Fruit fly (Drosophila melanogaster) whole organism, embryonic: ENCODE measurements around the gene anox.

Experiments
- Awh ChIP-seq: fragments of 200-800 bp; sonication (Bioruptor generic); IDR thresholded peaks from 2 replicates; pipeline ENCODE4, ENCODE4 v1.3.6; 2022; ENCODE audit warnings: missing biosample characterization, missing genetic modification characterization
- Bgb ChIP-seq: fragments of 200-800 bp; sonication (Bioruptor generic); IDR thresholded peaks from 2 replicates; pipeline ENCODE4 v1.3.6; 2022; ENCODE audit warnings: missing biosample characterization, missing genetic modification characterization; ENCODE audit not compliant: partially characterized antibody
- CG1024 ChIP-seq: fragments of 200-800 bp; sonication (Bioruptor generic); IDR thresholded peaks from 2 replicates; pipeline ENCODE4 v1.3.6; 2022; ENCODE audit warnings: missing biosample characterization, missing genetic modification characterization
- CG12071 ChIP-seq: fragments of 200-800 bp; sonication (Bioruptor generic); optimal IDR thresholded peaks from 3 replicates; lab custom pipeline; 2018; ENCODE audit warnings: missing biosample characterization, mild to moderate bottlenecking, missing genetic modification characterization
- CG12659 ChIP-seq: fragments of 200-800 bp; sonication (Bioruptor generic); optimal IDR thresholded peaks from 3 replicates; lab custom pipeline; 2017; ENCODE audit warnings: mild to moderate bottlenecking, missing biosample characterization, missing genetic modification reagents, missing genetic modification characterization
- CG12744 ChIP-seq: fragments of 200-800 bp; sonication (Bioruptor generic); optimal IDR thresholded peaks from 2 replicates; lab custom pipeline; 2016; ENCODE audit warnings: missing biosample characterization, missing genetic modification characterization
- CG13123 ChIP-seq: fragments of 200-800 bp; sonication (Bioruptor generic); optimal IDR thresholded peaks from 2 replicates; lab custom pipeline; 2016; ENCODE audit warnings: missing biosample characterization, missing genetic modification characterization
- CG13287 ChIP-seq: fragments of 200-800 bp; sonication (Bioruptor generic); IDR thresholded peaks from 2 replicates; pipeline ENCODE4 v1.3.6; 2022; ENCODE audit warnings: missing biosample characterization, missing genetic modification characterization; ENCODE audit not compliant: partially characterized antibody
- CG13296 ChIP-seq: fragments of 200-800 bp; sonication (Bioruptor generic); optimal IDR thresholded peaks from 3 replicates; lab custom pipeline; 2018; ENCODE audit warnings: missing biosample characterization, mild to moderate bottlenecking, missing genetic modification characterization
- CG13894 ChIP-seq: fragments of 200-800 bp; sonication (Bioruptor generic); optimal IDR thresholded peaks from 3 replicates; lab custom pipeline; 2018; ENCODE audit warnings: missing biosample characterization, mild to moderate bottlenecking, missing genetic modification characterization, moderate library complexity
- CG14965 ChIP-seq: fragments of 200-800 bp; sonication (Bioruptor generic); optimal IDR thresholded peaks from 2 replicates; lab custom pipeline; 2016; ENCODE audit warnings: missing biosample characterization, missing genetic modification characterization, borderline replicate concordance
- CG32532 ChIP-seq: fragments of 200-800 bp; sonication (Bioruptor generic); IDR thresholded peaks from 2 replicates; pipeline ENCODE4 v1.3.6; 2022; ENCODE audit warnings: missing biosample characterization, missing genetic modification characterization
- CG3281 ChIP-seq: fragments of 200-800 bp; sonication (Bioruptor generic); optimal IDR thresholded peaks from 3 replicates; lab custom pipeline; 2017; ENCODE audit warnings: missing biosample characterization, mild to moderate bottlenecking, missing genetic modification characterization
- CG3847 ChIP-seq: fragments of 200-800 bp; sonication (Bioruptor generic); IDR thresholded peaks from 2 replicates; pipeline ENCODE4 v1.3.6; 2022; ENCODE audit warnings: missing biosample characterization, missing genetic modification characterization
- CG4404 ChIP-seq: fragments of 200-800 bp; sonication (Bioruptor generic); IDR thresholded peaks from 2 replicates; pipeline ENCODE4 v1.3.6; 2022; ENCODE audit warnings: missing biosample characterization, missing genetic modification characterization
- CG4617 ChIP-seq: fragments of 200-800 bp; sonication (Bioruptor generic); optimal IDR thresholded peaks from 3 replicates; lab custom pipeline; 2016; ENCODE audit warnings: missing biosample characterization, missing genetic modification characterization, borderline replicate concordance
- CG5180 ChIP-seq: fragments of 200-800 bp; sonication (Bioruptor generic); optimal IDR thresholded peaks from 3 replicates; lab custom pipeline; 2017; ENCODE audit warnings: missing biosample characterization, missing genetic modification characterization, mild to moderate bottlenecking, moderate library complexity, missing genetic modification reagents
- CG8281 ChIP-seq: fragments of 200-800 bp; sonication (Bioruptor generic); optimal IDR thresholded peaks from 2 replicates; lab custom pipeline; 2018; ENCODE audit warnings: missing biosample characterization, mild to moderate bottlenecking, missing genetic modification characterization, moderate library complexity
- CG9876 ChIP-seq: fragments of 200-800 bp; sonication (Bioruptor generic); optimal IDR thresholded peaks from 2 replicates; lab custom pipeline; 2016; ENCODE audit warnings: missing biosample characterization, missing genetic modification characterization
- CoRest ChIP-seq: fragments of 200-800 bp; sonication (Bioruptor generic); optimal IDR thresholded peaks from 3 replicates; lab custom pipeline; 2018; ENCODE audit warnings: missing biosample characterization, mild to moderate bottlenecking, missing genetic modification characterization, moderate library complexity
- Dek ChIP-seq: fragments of 200-800 bp; sonication (Bioruptor generic); optimal IDR thresholded peaks from 3 replicates; lab custom pipeline; 2019; ENCODE audit warnings: missing biosample characterization, mild to moderate bottlenecking, missing genetic modification characterization, moderate library complexity
- Fer1 ChIP-seq: fragments of 200-800 bp; sonication (Bioruptor generic); optimal IDR thresholded peaks from 2 replicates; lab custom pipeline; 2017; ENCODE audit warnings: missing biosample characterization, mild to moderate bottlenecking, missing genetic modification characterization
- Hmr ChIP-seq: fragments of 200-800 bp; sonication (Bioruptor generic); optimal IDR thresholded peaks from 3 replicates; lab custom pipeline; 2017; ENCODE audit warnings: mild to moderate bottlenecking, missing biosample characterization, missing genetic modification reagents, missing genetic modification characterization
- Max ChIP-seq: fragments of 200-800 bp; sonication (Bioruptor generic); optimal IDR thresholded peaks from 2 replicates; lab custom pipeline; 2016; ENCODE audit warnings: missing biosample characterization, mild to moderate bottlenecking, missing genetic modification characterization
- Rx ChIP-seq: fragments of 200-800 bp; sonication (Bioruptor generic); IDR thresholded peaks from 2 replicates; pipeline ENCODE4 v1.3.6; 2022; ENCODE audit warnings: missing biosample characterization, missing genetic modification characterization
- Sox102F ChIP-seq: fragments of 200-800 bp; sonication (Bioruptor generic); optimal IDR thresholded peaks from 2 replicates; lab custom pipeline; 2018; ENCODE audit warnings: missing biosample characterization, mild to moderate bottlenecking, missing genetic modification characterization, moderate library complexity
- Stat92E ChIP-seq, 3 experiments: fragments of >200 bp in 2 of 3; fragments of 200-800 bp in 1 of 3; sonication (Bioruptor generic) in 1 of 3; optimal IDR thresholded peaks; 2 replicates each; lab custom pipeline; 2017 to 2019; ENCODE audit warnings: missing biosample characterization in 3 of 3, missing genetic modification characterization in 3 of 3, mild to moderate bottlenecking in 1 of 3, moderate library complexity in 1 of 3
- al ChIP-seq: fragments of 200-800 bp; sonication (Bioruptor generic); IDR thresholded peaks from 2 replicates; pipeline ENCODE4 v1.3.6; 2022; ENCODE audit warnings: missing biosample characterization, missing genetic modification characterization
- aop ChIP-seq: fragments of 200-800 bp; sonication (Bioruptor generic); IDR thresholded peaks from 2 replicates; pipeline ENCODE4 v1.3.6; 2022; ENCODE audit warnings: missing biosample characterization, missing genetic modification characterization
- crp ChIP-seq, 2 experiments: fragments of 200-800 bp; sonication (Bioruptor generic); optimal IDR thresholded peaks; 2 replicates in 1 of 2; 3 replicates in 1 of 2; lab custom pipeline; 2017; ENCODE audit warnings: missing biosample characterization in 2 of 2, missing genetic modification characterization in 2 of 2, mild to moderate bottlenecking in 1 of 2, moderate library complexity in 1 of 2
- dan ChIP-seq: fragments of 200-800 bp; sonication (Bioruptor generic); IDR thresholded peaks from 2 replicates; pipeline ENCODE4 v1.3.6; 2022; ENCODE audit warnings: missing biosample characterization, missing genetic modification characterization
- danr ChIP-seq: fragments of 200-800 bp; sonication (Bioruptor generic); IDR thresholded peaks from 2 replicates; pipeline ENCODE4 v1.3.6; 2022; ENCODE audit warnings: missing biosample characterization, missing genetic modification characterization
- ems ChIP-seq: fragments of 200-800 bp; sonication (Bioruptor generic); optimal IDR thresholded peaks from 3 replicates; lab custom pipeline; 2016; ENCODE audit warnings: missing biosample characterization, missing genetic modification characterization
- en ChIP-seq: fragments of 200-800 bp; sonication (Bioruptor generic); optimal IDR thresholded peaks from 2 replicates; lab custom pipeline; 2016; ENCODE audit warnings: missing biosample characterization, missing genetic modification characterization
- gsb ChIP-seq: fragments of 200-800 bp; sonication (Bioruptor generic); IDR thresholded peaks from 2 replicates; pipeline ENCODE4 v1.3.6; 2022; ENCODE audit warnings: missing biosample characterization, missing genetic modification characterization
- gt ChIP-seq: fragments of 200-800 bp; sonication (Bioruptor generic); IDR thresholded peaks from 2 replicates; pipeline ENCODE4 v1.3.6; 2022; ENCODE audit warnings: missing biosample characterization, missing genetic modification characterization
- lilli ChIP-seq: fragments of 200-800 bp; sonication (Bioruptor generic); optimal IDR thresholded peaks from 3 replicates; lab custom pipeline; 2016; ENCODE audit warnings: missing biosample characterization, missing genetic modification characterization
- p53 ChIP-seq: fragments of 200-800 bp; sonication (Bioruptor generic); optimal IDR thresholded peaks from 2 replicates; lab custom pipeline; 2016; ENCODE audit warnings: missing biosample characterization, missing genetic modification characterization
- pnt ChIP-seq: fragments of 200-800 bp; sonication (Bioruptor generic); optimal IDR thresholded peaks from 3 replicates; lab custom pipeline; 2016; ENCODE audit warnings: missing biosample characterization, missing genetic modification characterization
- pros ChIP-seq: fragments of 200-800 bp; sonication (Bioruptor generic); optimal IDR thresholded peaks from 3 replicates; lab custom pipeline; 2019; ENCODE audit warnings: missing biosample characterization, mild to moderate bottlenecking, missing genetic modification characterization, moderate library complexity
- row ChIP-seq: fragments of 200-800 bp; sonication (Bioruptor generic); IDR thresholded peaks from 3 replicates; pipeline ENCODE4 v1.3.6; 2022; ENCODE audit warnings: missing biosample characterization, missing genetic modification characterization
- sens ChIP-seq: fragments of 200-800 bp; sonication (Bioruptor generic); peaks from one replicate; lab custom pipeline; 2016; ENCODE audit warnings: missing biosample characterization, missing genetic modification characterization
- tio ChIP-seq: fragments of 200-800 bp; sonication (Bioruptor generic); optimal IDR thresholded peaks from 2 replicates; lab custom pipeline; 2017; ENCODE audit warnings: missing biosample characterization, missing genetic modification characterization, inconsistent platforms
- trh ChIP-seq: fragments of 200-800 bp; sonication (Bioruptor generic); optimal IDR thresholded peaks from 2 replicates; lab custom pipeline; 2016; ENCODE audit warnings: missing biosample characterization, missing genetic modification characterization
- ttk ChIP-seq: fragments of 200-800 bp; sonication (Bioruptor generic); IDR thresholded peaks from 2 replicates; pipeline ENCODE4 v2.1.2; 2022; ENCODE audit warnings: missing biosample characterization, missing genetic modification characterization
- vnd ChIP-seq: fragments of 200-800 bp; sonication (Bioruptor generic); IDR thresholded peaks from 3 replicates; pipeline ENCODE4 v1.3.6; 2022; ENCODE audit warnings: missing biosample characterization, missing genetic modification characterization; ENCODE audit not compliant: partially characterized antibody
- zf30C ChIP-seq: fragments of 200-800 bp; sonication (Bioruptor generic); optimal IDR thresholded peaks from 3 replicates; lab custom pipeline; 2018; ENCODE audit warnings: missing biosample characterization, mild to moderate bottlenecking, missing genetic modification characterization
- zfh1 ChIP-seq: fragments of 200-800 bp; sonication (Bioruptor generic); IDR thresholded peaks from 3 replicates; pipeline ENCODE4 v1.3.6; 2022; ENCODE audit warnings: missing biosample characterization, missing genetic modification characterization
- zfh2 ChIP-seq: fragments of 200-800 bp; sonication (Bioruptor generic); optimal IDR thresholded peaks from 2 replicates; lab custom pipeline; 2016; ENCODE audit warnings: missing biosample characterization, missing genetic modification characterization

Gene anox

DNA sequence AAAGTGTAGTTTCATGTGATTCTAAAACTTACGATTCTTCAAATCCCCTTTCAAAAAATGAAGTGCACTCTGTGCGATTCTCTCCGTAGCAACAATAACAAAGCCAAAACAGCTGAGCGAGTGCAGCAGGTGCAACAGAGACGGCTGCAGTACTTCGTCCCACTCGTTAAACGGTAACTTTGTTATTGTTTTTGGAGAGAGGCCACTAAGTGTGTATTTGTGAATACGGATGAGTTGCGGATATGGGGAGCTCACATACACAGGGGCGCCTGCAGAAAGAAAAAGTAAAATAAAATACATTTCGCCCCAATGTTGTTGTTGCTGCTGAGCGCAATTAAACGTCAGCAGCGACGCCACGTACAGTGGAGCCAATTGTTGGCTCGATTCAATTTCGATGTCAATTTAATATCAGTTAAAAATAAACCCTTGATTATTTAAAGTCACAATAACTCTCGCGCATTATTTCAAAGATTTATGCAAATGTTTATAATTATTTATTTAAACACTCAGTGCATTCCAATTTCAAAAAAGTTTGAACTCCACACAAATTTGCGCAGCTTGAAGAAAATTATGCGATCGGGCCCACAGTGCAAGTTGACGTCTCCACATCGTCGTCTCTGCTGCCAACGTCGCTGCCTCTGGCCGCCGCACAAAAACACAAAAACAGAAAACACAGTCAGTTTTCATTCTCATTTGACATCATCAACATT, 48.4 kb upstream of the anox start (continued):
- TF ChIP-seq CG12071 (GFP tag; lab: Kevin White, UChicago), result peak; percentile 96
- peak; percentile 94 for TF ChIP-seq ttk
- TF ChIP-seq ems (GFP tag; lab: Kevin White, UChicago), result peak; percentile 97
- peak; percentile 97 for TF ChIP-seq zfh2 (GFP tag; lab: Kevin White, UChicago)
- peak; percentile 99 for TF ChIP-seq sens (GFP tag; lab: Kevin White, UChicago)
- TF ChIP-seq CG13296 (GFP tag; lab: Kevin White, UChicago), result peak; percentile 99
- TF ChIP-seq al (GFP tag; lab: Robert Waterston, UW), result peak; percentile 96
- peak; percentile 80 for TF ChIP-seq CG1024
- TF ChIP-seq CG12744 (GFP tag; lab: Kevin White, UChicago), result peak; percentile 96
- peak; percentile 36 for TF ChIP-seq zf30C (GFP tag; lab: Kevin White, UChicago)
- TF ChIP-seq CG3281 (GFP tag; lab: Kevin White, UChicago), result peak; percentile 99
- TF ChIP-seq p53 (GFP tag; lab: Kevin White, UChicago), result peak; percentile 74
- TF ChIP-seq pros (GFP tag; lab: Kevin White, UChicago), result peak; percentile 83
- TF ChIP-seq en (GFP tag; lab: Kevin White, UChicago), result peak; percentile 92
- peak; percentile 82 for TF ChIP-seq aop (GFP tag; lab: Robert Waterston, UW)
- peak; percentile 98 for TF ChIP-seq lilli
- TF ChIP-seq CG14965 (GFP tag; lab: Kevin White, UChicago), result peak; percentile 59
- TF ChIP-seq CG12659 (GFP tag; lab: Kevin White, UChicago), result peak; percentile 99
- peak; percentile 98 for TF ChIP-seq Fer1 (GFP tag; lab: Kevin White, UChicago)
- peak in 1 of 2 experiments; percentile 56 for TF ChIP-seq crp (GFP tag; optimal IDR thresholded peaks at IDR 0.05; lab: Kevin White, UChicago)
- no peak for TF ChIP-seq Bgb (GFP tag; lab: Robert Waterston, UW)
- TF ChIP-seq danr (GFP tag; lab: Robert Waterston, UW), result peak; percentile 96
- peak; percentile 97 for TF ChIP-seq Max (GFP tag; lab: Kevin White, UChicago)
- peak; percentile 97 for TF ChIP-seq Dek (tag; lab: Kevin White, UChicago)
- peak; percentile 97 for TF ChIP-seq CG13894
- TF ChIP-seq CG32532 (GFP tag; lab: Robert Waterston, UW), result peak; percentile 96
- TF ChIP-seq CoRest, result peak; percentile 99
- TF ChIP-seq dan (GFP tag; lab: Robert Waterston, UW), result no peak; the same call in none of the 2 replicates
- peak; percentile 98 for TF ChIP-seq tio (GFP tag; lab: Kevin White, UChicago)
- peak in 1 of 3 experiments; percentile 78 for TF ChIP-seq Stat92E (GFP tag; optimal IDR thresholded peaks at IDR 0.05; lab: Kevin White, UChicago)
- TF ChIP-seq CG3847 (GFP tag; lab: Robert Waterston, UW), result peak; percentile 97
- peak; percentile 97 for TF ChIP-seq row (GFP tag; lab: Robert Waterston, UW)
- peak; percentile 94 for TF ChIP-seq trh (GFP tag; lab: Kevin White, UChicago)
- TF ChIP-seq pnt, result peak; percentile 94
- TF ChIP-seq CG5180, result peak; percentile 92
- peak; percentile 93 for TF ChIP-seq Rx
- peak; percentile 92 for TF ChIP-seq gt (GFP tag; lab: Robert Waterston, UW)
- TF ChIP-seq CG8281 (tag; lab: Kevin White, UChicago), result peak; percentile 91
- peak; percentile 88 for TF ChIP-seq CG9876 (GFP tag; lab: Kevin White, UChicago)
- TF ChIP-seq vnd (GFP tag; lab: Robert Waterston, UW), result no peak
- peak; percentile 98 for TF ChIP-seq Sox102F (GFP tag; lab: Kevin White, UChicago)
- TF ChIP-seq gsb (GFP tag; lab: Robert Waterston, UW), result peak; percentile 94
- peak; percentile 98 for TF ChIP-seq Hmr (GFP tag; lab: Kevin White, UChicago)
- TF ChIP-seq CG13123 (GFP tag; lab: Kevin White, UChicago), result peak; percentile 89
- peak; percentile 95 for TF ChIP-seq CG4404
- peak; percentile 95 for TF ChIP-seq CG4617 (GFP tag; lab: Kevin White, UChicago)
- peak; percentile 94 for TF ChIP-seq zfh1 (GFP tag; lab: Robert Waterston, UW)
- TF ChIP-seq CG13287 (GFP tag; lab: Robert Waterston, UW), result no peak
- TF ChIP-seq Awh, result peak; percentile 94
